Worm (Caenorhabditis elegans) whole organism, L4 larva: ENCODE results near the gene Y38F2AR.3.

Experiments used
- dmd-8 ChIP-seq: fragments of 200-800 bp; sonication (Bioruptor generic); IDR thresholded peaks from 2 replicates; pipeline ENCODE4 v1.3.6; 2022; ENCODE audit warnings: missing genetic modification characterization, missing compliant biosample characterization
- lsy-2 ChIP-seq, 2 experiments: fragments of 150-350 bp in 1 of 2; sonication (generic microtip) in 1 of 2; optimal IDR thresholded peaks; 2 replicates each; lab custom pipeline; 2014 to 2017; ENCODE audit warnings: missing biosample characterization in 2 of 2, missing genetic modification characterization in 2 of 2
- unc-39 ChIP-seq: sonication (generic microtip); optimal IDR thresholded peaks from 2 replicates; lab custom pipeline; 2017; ENCODE audit warnings: missing biosample characterization, missing genetic modification characterization

DNA sequence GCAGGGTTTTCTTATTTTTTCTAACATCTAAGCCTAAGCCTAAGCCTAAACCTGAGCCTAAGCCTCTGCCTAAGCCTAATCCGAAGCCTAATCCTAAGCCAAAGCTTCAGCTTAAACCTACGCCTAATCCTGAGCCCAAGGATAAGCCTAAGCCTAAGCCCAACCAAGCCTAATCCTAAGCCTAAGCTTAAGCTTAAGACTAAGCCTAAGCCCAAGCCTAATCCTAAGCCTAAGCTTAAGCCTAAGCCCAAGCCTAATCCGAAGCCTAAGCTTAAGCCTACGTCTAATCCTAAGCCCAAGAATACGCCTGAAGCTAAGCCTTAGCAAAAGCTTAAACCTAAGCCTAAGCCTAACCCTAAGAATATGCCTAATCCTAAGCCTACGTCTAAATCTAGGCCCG, 19.6 kb downstream of the Y38F2AR.3 start:
- no peak for TF ChIP-seq lsy-2 (tag; optimal IDR thresholded peaks at IDR 0.05; lab: Kevin White, UChicago)
- no peak for TF ChIP-seq dmd-8 (GFP tag; lab: Robert Waterston, UW)
- no peak for TF ChIP-seq unc-39 (tag; lab: Kevin White, UChicago)
